Worm (Caenorhabditis elegans) whole organism, L3 larva: Measurements from ENCODE around the gene srt-18.

Experiments used
- eor-1 ChIP-seq, 2 experiments: fragments of 150-350 bp; optimal IDR thresholded peaks; 2 replicates each; lab custom pipeline; 2014 to 2018; ENCODE audit warnings: missing biosample characterization in 2 of 2, missing genetic modification characterization in 2 of 2
- nhr-76 ChIP-seq: fragments of 150-350 bp; sonication (generic microtip); optimal IDR thresholded peaks from 5 replicates; lab custom pipeline; 2014; ENCODE audit warnings: missing biosample characterization, missing genetic modification characterization

- TF ChIP-seq nhr-76 (tag; lab: Kevin White, UChicago) (no peak), eor-1 (tag; optimal IDR thresholded peaks at IDR 0.05; lab: Kevin White, UChicago) (no peak)
These were observed 6.3 kb downstream of the srt-18 start, which contains the start of gene srx-2 for ce11 chrV:9009175-9009574.
